Fruit fly (Drosophila melanogaster) whole organism, prepupa: Measurements from ENCODE around the gene Trim9.

Experiments used
- Blimp-1 ChIP-seq: fragments of 200-800 bp; sonication (Bioruptor generic); optimal IDR thresholded peaks from 3 replicates; lab custom pipeline; 2017; ENCODE audit warnings: missing biosample characterization, missing genetic modification characterization, mild to moderate bottlenecking, moderate library complexity, missing genetic modification reagents
- CG10631 ChIP-seq: fragments of 200-800 bp; sonication (Bioruptor generic); optimal IDR thresholded peaks from 2 replicates; lab custom pipeline; 2016; ENCODE audit warnings: missing biosample characterization, missing genetic modification characterization
- CG10669 ChIP-seq: fragments of 200-800 bp; sonication (Bioruptor generic); optimal IDR thresholded peaks from 3 replicates; lab custom pipeline; 2018; ENCODE audit warnings: missing biosample characterization, mild to moderate bottlenecking, missing genetic modification characterization, moderate library complexity
- CG11294 ChIP-seq: fragments of 200-800 bp; sonication (Bioruptor generic); IDR thresholded peaks from 2 replicates; pipeline ENCODE4 v1.3.6; 2022; ENCODE audit warnings: missing biosample characterization, missing genetic modification characterization
- CG11762 ChIP-seq: fragments of 200-800 bp; sonication (Bioruptor generic); optimal IDR thresholded peaks from 3 replicates; lab custom pipeline; 2016; ENCODE audit warnings: missing biosample characterization, missing genetic modification characterization; ENCODE audit not compliant: insufficient read depth
- CG15336 ChIP-seq: fragments of 200-800 bp; sonication (Bioruptor generic); IDR thresholded peaks from 2 replicates; pipeline ENCODE4 v1.3.6; 2022; ENCODE audit warnings: missing biosample characterization, missing genetic modification characterization
- CG16779 ChIP-seq: fragments of 200-800 bp; sonication (Bioruptor generic); optimal IDR thresholded peaks from 3 replicates; lab custom pipeline; 2017; ENCODE audit warnings: missing biosample characterization, mild to moderate bottlenecking, missing genetic modification characterization
- CG3032 ChIP-seq: fragments of 200-800 bp; optimal IDR thresholded peaks from 2 replicates; lab custom pipeline; 2019; ENCODE audit warnings: missing biosample characterization, mild to moderate bottlenecking, missing genetic modification characterization, moderate library complexity
- CG32006 ChIP-seq: fragments of 200-800 bp; sonication (Bioruptor generic); optimal IDR thresholded peaks from 3 replicates; lab custom pipeline; 2017; ENCODE audit warnings: missing biosample characterization, mild to moderate bottlenecking, missing genetic modification characterization
- CG3919 ChIP-seq: fragments of 200-800 bp; sonication (Bioruptor generic); optimal IDR thresholded peaks from 3 replicates; lab custom pipeline; 2016; ENCODE audit warnings: missing biosample characterization, missing genetic modification characterization
- CG4318 ChIP-seq: fragments of 200-800 bp; sonication (Bioruptor generic); optimal IDR thresholded peaks from 3 replicates; lab custom pipeline; 2017; ENCODE audit warnings: missing biosample characterization, mild to moderate bottlenecking, missing genetic modification characterization
- CG6163 ChIP-seq: fragments of 200-800 bp; sonication (Bioruptor generic); IDR thresholded peaks from 3 replicates; pipeline ENCODE4 v1.3.6; 2022; ENCODE audit warnings: missing biosample characterization, missing genetic modification characterization
- CG6276 ChIP-seq: fragments of 200-800 bp; sonication (Bioruptor generic); optimal IDR thresholded peaks from 2 replicates; lab custom pipeline; 2017; ENCODE audit warnings: missing biosample characterization, mild to moderate bottlenecking, missing genetic modification characterization
- CG6792 ChIP-seq: fragments of 200-800 bp; sonication (Bioruptor generic); optimal IDR thresholded peaks from 3 replicates; lab custom pipeline; 2016; ENCODE audit warnings: missing biosample characterization, missing genetic modification characterization
- CG6808 ChIP-seq: fragments of 200-800 bp; sonication (Bioruptor generic); optimal IDR thresholded peaks from 3 replicates; lab custom pipeline; 2017; ENCODE audit warnings: missing biosample characterization, missing genetic modification characterization, mild to moderate bottlenecking, moderate library complexity, missing genetic modification reagents
- CG6854 ChIP-seq: fragments of 200-800 bp; sonication (Bioruptor generic); optimal IDR thresholded peaks from 2 replicates; lab custom pipeline; 2017; ENCODE audit warnings: missing biosample characterization, mild to moderate bottlenecking, missing genetic modification characterization
- CG8119 ChIP-seq: fragments of 200-800 bp; sonication (Bioruptor generic); IDR thresholded peaks from 3 replicates; pipeline ENCODE4 v1.3.6; 2022; ENCODE audit warnings: missing biosample characterization, missing genetic modification characterization
- CG8319 ChIP-seq: fragments of 200-800 bp; sonication (Bioruptor generic); optimal IDR thresholded peaks from 3 replicates; lab custom pipeline; 2016; ENCODE audit warnings: missing biosample characterization, missing genetic modification characterization
- CG8632 ChIP-seq: fragments of 200-800 bp; sonication (Bioruptor generic); optimal IDR thresholded peaks from 3 replicates; lab custom pipeline; 2016; ENCODE audit warnings: missing biosample characterization, missing genetic modification characterization
- CG9139 ChIP-seq: fragments of 200-800 bp; sonication (Bioruptor generic); optimal IDR thresholded peaks from 3 replicates; lab custom pipeline; 2017; ENCODE audit warnings: missing biosample characterization, mild to moderate bottlenecking, missing genetic modification characterization
- Eip78C ChIP-seq: fragments of 200-800 bp; sonication (Bioruptor generic); peaks from one replicate; lab custom pipeline; 2016; ENCODE audit warnings: missing biosample characterization, missing genetic modification characterization
- Ets21C ChIP-seq: fragments of 200-800 bp; sonication (Bioruptor generic); optimal IDR thresholded peaks from 3 replicates; lab custom pipeline; 2016; ENCODE audit warnings: missing biosample characterization, missing genetic modification characterization
- Ets96B ChIP-seq: fragments of 200-800 bp; optimal IDR thresholded peaks from 2 replicates; lab custom pipeline; 2019; ENCODE audit warnings: missing biosample characterization, mild to moderate bottlenecking, missing genetic modification characterization, moderate library complexity
- Gug ChIP-seq: fragments of 200-800 bp; sonication (Bioruptor generic); IDR thresholded peaks from 2 replicates; pipeline ENCODE4 v1.3.6; 2022; ENCODE audit warnings: missing biosample characterization, missing genetic modification characterization
- Hr39 ChIP-seq: fragments of 200-800 bp; sonication (Bioruptor generic); optimal IDR thresholded peaks from 2 replicates; lab custom pipeline; 2016; ENCODE audit warnings: missing biosample characterization, missing genetic modification characterization
- Lpt ChIP-seq: fragments of 200-800 bp; sonication (Bioruptor generic); optimal IDR thresholded peaks from 3 replicates; lab custom pipeline; 2016; ENCODE audit warnings: missing biosample characterization, missing genetic modification characterization
- Met ChIP-seq: fragments of 200-800 bp; sonication (Bioruptor generic); optimal IDR thresholded peaks from 3 replicates; lab custom pipeline; 2016; ENCODE audit warnings: missing biosample characterization, missing genetic modification characterization
- OdsH ChIP-seq: fragments of 200-800 bp; sonication (Bioruptor generic); optimal IDR thresholded peaks from 3 replicates; lab custom pipeline; 2016; ENCODE audit warnings: missing biosample characterization, missing genetic modification characterization
- Sox102F ChIP-seq: fragments of 200-800 bp; sonication (Bioruptor generic); optimal IDR thresholded peaks from 2 replicates; lab custom pipeline; 2016; ENCODE audit warnings: missing biosample characterization, mild to moderate bottlenecking, missing genetic modification characterization
- Sox14 ChIP-seq: fragments of 200-800 bp; sonication (Bioruptor generic); optimal IDR thresholded peaks from 3 replicates; lab custom pipeline; 2016; ENCODE audit warnings: missing biosample characterization, missing genetic modification characterization
- achi ChIP-seq: fragments of 200-800 bp; sonication (Bioruptor generic); optimal IDR thresholded peaks from 3 replicates; lab custom pipeline; 2016; ENCODE audit warnings: missing biosample characterization, missing genetic modification characterization
- acj6 ChIP-seq: fragments of 200-800 bp; sonication (Bioruptor generic); optimal IDR thresholded peaks from 3 replicates; lab custom pipeline; 2016; ENCODE audit warnings: missing biosample characterization, missing genetic modification characterization
- dac ChIP-seq: fragments of 200-800 bp; sonication (Bioruptor generic); optimal IDR thresholded peaks from 2 replicates; lab custom pipeline; 2017; ENCODE audit warnings: missing biosample characterization, mild to moderate bottlenecking, missing genetic modification characterization
- dsx ChIP-seq: fragments of 200-800 bp; optimal IDR thresholded peaks from 3 replicates; lab custom pipeline; 2019; ENCODE audit warnings: missing biosample characterization, mild to moderate bottlenecking, missing genetic modification characterization, moderate library complexity; ENCODE audit not compliant: poor library complexity, severe bottlenecking
- eg ChIP-seq: fragments of 200-800 bp; sonication (Bioruptor generic); IDR thresholded peaks from 3 replicates; pipeline ENCODE4 v1.3.6; 2022; ENCODE audit warnings: missing biosample characterization, missing genetic modification characterization
- esn ChIP-seq: fragments of 200-800 bp; sonication (Bioruptor generic); optimal IDR thresholded peaks from 2 replicates; lab custom pipeline; 2016; ENCODE audit warnings: missing biosample characterization, mild to moderate bottlenecking, missing genetic modification characterization, moderate library complexity
- fd85E ChIP-seq: fragments of 200-800 bp; sonication (Bioruptor generic); optimal IDR thresholded peaks from 3 replicates; lab custom pipeline; 2016; ENCODE audit warnings: missing biosample characterization, missing genetic modification characterization
- lz ChIP-seq: fragments of 200-800 bp; sonication (Bioruptor generic); optimal IDR thresholded peaks from 3 replicates; lab custom pipeline; 2016; ENCODE audit warnings: missing biosample characterization, missing genetic modification characterization
- net ChIP-seq: fragments of 200-800 bp; sonication (Bioruptor generic); optimal IDR thresholded peaks from 3 replicates; lab custom pipeline; 2016; ENCODE audit warnings: missing biosample characterization, missing genetic modification characterization
- pdm3 ChIP-seq: fragments of 200-800 bp; sonication (Bioruptor generic); optimal IDR thresholded peaks from 3 replicates; lab custom pipeline; 2016; ENCODE audit warnings: missing biosample characterization, missing genetic modification characterization
- salr ChIP-seq, 2 experiments: fragments of 200-800 bp; sonication (Bioruptor generic); optimal IDR thresholded peaks; 3 replicates each; lab custom pipeline; 2016 to 2018; ENCODE audit warnings: missing biosample characterization in 2 of 2, missing genetic modification characterization in 2 of 2, mild to moderate bottlenecking in 1 of 2
- ss ChIP-seq, 2 experiments: fragments of 200-800 bp; sonication (Bioruptor generic); optimal IDR thresholded peaks; 2 replicates in 1 of 2; 3 replicates in 1 of 2; lab custom pipeline; 2017 to 2018; ENCODE audit warnings: mild to moderate bottlenecking in 2 of 2, missing biosample characterization in 2 of 2, missing genetic modification characterization in 2 of 2, moderate library complexity in 1 of 2
- svp ChIP-seq: fragments of 200-800 bp; sonication (Bioruptor generic); peaks from one replicate; lab custom pipeline; 2016; ENCODE audit warnings: missing biosample characterization, missing genetic modification characterization
- topi ChIP-seq: fragments of 200-800 bp; sonication (Bioruptor generic); optimal IDR thresholded peaks from 3 replicates; lab custom pipeline; 2016; ENCODE audit warnings: missing biosample characterization, missing genetic modification characterization

The Trim9 gene

DNA sequence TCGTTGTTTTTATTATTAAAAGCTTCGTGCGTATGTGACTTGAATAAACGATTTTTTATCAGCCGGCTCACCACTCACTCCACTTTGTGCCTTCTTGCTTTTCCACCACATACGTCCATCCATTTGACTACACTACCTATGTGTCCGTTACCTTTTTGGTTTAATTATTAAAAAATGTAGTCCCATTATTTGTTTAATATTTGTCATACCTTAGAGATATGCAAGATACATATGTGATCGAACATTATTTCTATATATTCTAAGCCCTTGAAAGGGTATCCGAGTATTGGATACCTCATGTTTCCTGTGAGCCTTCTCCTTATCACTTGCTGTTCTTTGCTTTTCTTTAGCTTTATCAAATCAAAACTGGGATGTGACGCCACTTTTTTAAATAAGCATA lies 25.5 kb upstream of the Trim9 start (continued):
- TF ChIP-seq dsx (GFP tag; lab: Kevin White, UChicago) = peak; percentile 86
- peak; percentile 90 for TF ChIP-seq topi (GFP tag; lab: Kevin White, UChicago)
- TF ChIP-seq CG4318 (GFP tag; lab: Kevin White, UChicago) = peak; percentile 24
- peak; percentile 82 for TF ChIP-seq CG8119 (GFP tag; lab: Robert Waterston, UW)
- TF ChIP-seq dac (GFP tag; lab: Kevin White, UChicago) = no peak
- TF ChIP-seq salr (GFP tag; optimal IDR thresholded peaks at IDR 0.05; lab: Kevin White, UChicago) = peak; percentile 17 to 72
- peak; percentile 87 for TF ChIP-seq CG3919 (GFP tag; lab: Kevin White, UChicago)
- TF ChIP-seq CG16779 = peak; percentile 58
- TF ChIP-seq, all 60 proteins: peak for 57

DNA sequence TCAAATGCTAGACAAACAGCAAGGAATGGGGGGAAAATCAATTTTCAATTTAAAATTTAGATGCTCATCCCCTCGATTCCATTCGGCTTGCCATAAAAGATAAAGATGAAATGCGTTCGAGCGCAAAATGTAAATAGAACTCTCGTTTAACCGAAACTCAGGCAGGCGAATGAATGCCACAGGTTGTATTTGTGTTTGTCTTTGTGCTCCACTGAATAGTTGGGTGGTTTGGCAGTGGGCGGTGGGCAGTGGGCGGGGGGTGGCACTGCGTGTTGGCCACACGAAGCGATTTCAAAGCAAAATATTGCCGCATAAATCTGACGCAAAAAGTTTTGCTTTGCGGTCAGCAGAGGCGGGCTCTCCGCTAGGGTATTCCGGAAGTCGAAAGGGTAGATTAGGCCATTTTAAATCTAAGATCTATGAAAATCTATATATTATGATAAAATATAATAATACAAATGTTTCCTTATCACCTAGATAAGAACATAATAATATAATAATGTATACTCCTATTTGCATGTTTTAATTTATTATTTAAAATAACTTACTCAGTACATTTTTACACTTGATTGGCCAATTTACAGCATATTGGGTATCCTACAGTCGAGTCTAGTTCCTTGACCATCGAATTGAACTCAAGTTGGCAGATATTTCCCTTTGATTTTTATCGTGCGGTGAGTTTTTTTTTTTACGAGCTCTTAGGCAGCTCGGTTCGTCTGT lies 22.3 kb upstream of the Trim9 start:
- TF ChIP-seq CG6854 (GFP tag; lab: Kevin White, UChicago) (no peak), Lpt (GFP tag; lab: Kevin White, UChicago) (peak; percentile 10), CG6163 (GFP tag; lab: Robert Waterston, UW) (no peak), OdsH (GFP tag; lab: Kevin White, UChicago) (peak; percentile 28), CG6792 (GFP tag; lab: Kevin White, UChicago) (no peak), Hr39 (GFP tag; lab: Kevin White, UChicago) (no peak), Blimp-1 (GFP tag; lab: Kevin White, UChicago) (no peak), esn (GFP tag; lab: Kevin White, UChicago) (no peak), CG6276 (no peak), CG3919 (GFP tag; lab: Kevin White, UChicago) (peak; percentile 1), pdm3 (GFP tag; lab: Kevin White, UChicago) (no peak), CG3032 (tag; lab: Kevin White, UChicago) (no peak), dac (GFP tag; lab: Kevin White, UChicago) (no peak), CG15336 (peak; percentile 43; the same call in 1 of the 2 replicates), ss (GFP tag; optimal IDR thresholded peaks at IDR 0.05; lab: Kevin White, UChicago) (no peak), CG32006 (GFP tag; lab: Kevin White, UChicago) (peak; percentile 63), Ets96B (tag; lab: Kevin White, UChicago) (no peak), salr (GFP tag; optimal IDR thresholded peaks at IDR 0.05; lab: Kevin White, UChicago) (peak in 1 of 2 experiments; percentile 13), net (GFP tag; lab: Kevin White, UChicago) (no peak), Eip78C (GFP tag; lab: Kevin White, UChicago) (peak; percentile 46), acj6 (GFP tag; lab: Kevin White, UChicago) (peak; percentile 9), CG8319 (GFP tag; lab: Kevin White, UChicago) (no peak), CG16779 (no peak), CG11762 (GFP tag; lab: Kevin White, UChicago) (no peak), fd85E (GFP tag; lab: Kevin White, UChicago) (no peak), CG10631 (GFP tag; lab: Kevin White, UChicago) (peak; percentile 8), lz (GFP tag; lab: Kevin White, UChicago) (no peak), Sox102F (GFP tag; lab: Kevin White, UChicago) (no peak), CG8119 (GFP tag; lab: Robert Waterston, UW) (peak; percentile 55; the same call in 2 of the 3 replicates)

DNA sequence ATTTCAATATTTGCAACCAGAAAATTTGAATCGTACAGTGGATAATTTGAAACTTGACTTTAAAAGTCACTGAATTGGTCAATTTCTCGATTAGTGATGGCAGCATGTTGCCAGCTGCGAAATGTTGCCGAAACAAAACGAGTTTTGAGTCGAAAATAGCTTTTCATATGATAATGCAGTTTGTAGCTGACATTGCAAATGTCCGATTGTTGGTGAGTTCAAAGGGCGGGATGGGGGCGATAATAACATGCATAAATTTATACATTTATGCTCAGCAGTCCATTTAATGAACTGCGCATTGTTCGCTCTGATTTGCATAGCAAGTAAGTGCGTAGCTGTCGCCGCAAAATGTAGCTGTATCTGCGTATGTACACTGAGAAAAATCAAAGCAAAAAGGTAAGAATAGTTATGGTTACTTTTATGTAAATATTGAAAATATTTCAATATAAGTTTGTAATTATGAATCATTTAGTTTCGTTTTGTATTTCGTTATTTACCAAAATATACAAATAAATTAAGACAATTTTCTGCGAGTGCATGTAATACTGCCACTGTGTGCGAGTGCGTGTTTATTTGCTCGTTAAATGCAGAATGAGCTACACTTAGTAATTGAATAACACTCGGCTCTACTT lies 17.6 kb upstream of the Trim9 start, which contains the start of gene Lip4:
Lip4 (plus strand) TSS at position 620 of the 632 bp plus-strand sequence.
- TF ChIP-seq CG6854 (GFP tag; lab: Kevin White, UChicago) (no peak), acj6 (GFP tag; lab: Kevin White, UChicago) (peak; percentile 68), CG8632 (peak; percentile 57), Sox14 (GFP tag; lab: Kevin White, UChicago) (peak; percentile 46), Ets21C (GFP tag; lab: Kevin White, UChicago) (peak; percentile 17), achi (GFP tag; lab: Kevin White, UChicago) (peak; percentile 58), svp (GFP tag; lab: Kevin White, UChicago) (peak; percentile 84), eg (peak; percentile 85), esn (GFP tag; lab: Kevin White, UChicago) (peak; percentile 65), Blimp-1 (GFP tag; lab: Kevin White, UChicago) (no peak), dsx (GFP tag; lab: Kevin White, UChicago) (peak; percentile 73), net (GFP tag; lab: Kevin White, UChicago) (peak; percentile 65), CG4318 (GFP tag; lab: Kevin White, UChicago) (peak; percentile 10), CG6808 (GFP tag; lab: Kevin White, UChicago) (peak; percentile 64), CG11294 (GFP tag; lab: Robert Waterston, UW) (no peak; the same call in 1 of the 2 replicates), CG10669 (GFP tag; lab: Kevin White, UChicago) (peak; percentile 69), CG9139 (GFP tag; lab: Kevin White, UChicago) (no peak), Gug (GFP tag; lab: Robert Waterston, UW) (peak; percentile 72), topi (GFP tag; lab: Kevin White, UChicago) (peak; percentile 50), Met (GFP tag; lab: Kevin White, UChicago) (peak; percentile 46)
